ENCODE assay signal across 8 worm cellular contexts in the genomic region with DNA sequence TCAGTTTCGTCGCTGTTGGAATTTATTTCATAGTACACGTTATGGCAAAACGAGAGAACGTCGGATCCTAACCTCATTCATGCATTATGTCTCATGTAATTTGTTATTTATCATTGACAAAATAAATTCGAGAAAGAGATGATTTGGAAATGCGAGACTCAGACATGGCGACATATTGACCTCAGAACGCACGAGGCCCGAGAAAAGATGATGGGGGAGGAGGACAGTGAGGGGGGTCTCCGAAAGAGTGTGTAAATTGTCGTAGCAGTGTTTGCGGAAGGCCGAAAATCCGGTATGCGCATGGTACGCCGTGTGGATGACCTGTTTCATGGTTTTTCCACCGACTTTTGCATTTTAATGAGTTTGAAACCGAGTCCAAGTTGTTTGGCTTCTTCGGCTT.
TF ChIP-seq lines count a peak whose summit lies in the region.

No protein-coding gene starts in this region.

TF ChIP-seq in whole organism, L1 larva, 84 proteins besides CTCF, POLR2A, EP300 and RAD21 (continues in another document):
- TF ChIP-seq ceh-63 (GFP tag; optimal IDR thresholded peaks at IDR 0.05; lab: Kevin White, UChicago): no peak
- peak in 1 of 3 experiments; percentile 49 for TF ChIP-seq ceh-82 (tag; optimal IDR thresholded peaks at IDR 0.05; lab: Kevin White, UChicago)
- TF ChIP-seq C16A3.4 (tag; optimal IDR thresholded peaks at IDR 0.05; lab: Kevin White, UChicago): peak; percentile 43
- TF ChIP-seq lir-3 (tag; optimal IDR thresholded peaks at IDR 0.05; lab: Kevin White, UChicago; ENCODE audit: poor library complexity): peak; percentile 11
- TF ChIP-seq nhr-237 (tag; optimal IDR thresholded peaks at IDR 0.05; lab: Kevin White, UChicago): no peak
- no peak for TF ChIP-seq C34B4.2 (tag; optimal IDR thresholded peaks at IDR 0.05; lab: Kevin White, UChicago)
- no peak for TF ChIP-seq nhr-84 (tag; optimal IDR thresholded peaks at IDR 0.05; lab: Kevin White, UChicago)
- peak; percentile 88 for TF ChIP-seq F16B12.6 (tag; optimal IDR thresholded peaks at IDR 0.05; lab: Kevin White, UChicago)
- TF ChIP-seq hlh-17 (GFP tag; optimal IDR thresholded peaks at IDR 0.05; lab: Kevin White, UChicago; ENCODE audit: borderline replicate concordance): no peak
- peak; percentile 23 for TF ChIP-seq egl-13 (tag; optimal IDR thresholded peaks at IDR 0.05; lab: Kevin White, UChicago)

TF ChIP-seq in whole organism, L2 larva, 48 proteins besides CTCF, POLR2A, EP300 and RAD21 (continues in another document):
- TF ChIP-seq nhr-129 (tag; optimal IDR thresholded peaks at IDR 0.05; lab: Kevin White, UChicago): peak; percentile 57
- no peak for TF ChIP-seq blmp-1 (tag; optimal IDR thresholded peaks at IDR 0.05; lab: Kevin White, UChicago; ENCODE audit: insufficient read depth)
- TF ChIP-seq lin-13 (GFP tag; optimal IDR thresholded peaks at IDR 0.05; lab: Kevin White, UChicago): peak; percentile 16
- TF ChIP-seq sma-9 (GFP tag; optimal IDR thresholded peaks at IDR 0.05; lab: Kevin White, UChicago): peak; percentile 66
- no peak for TF ChIP-seq sma-9 (tag; optimal IDR thresholded peaks at IDR 0.05; lab: Kevin White, UChicago)
- TF ChIP-seq lin-11 (tag; optimal IDR thresholded peaks at IDR 0.05; lab: Kevin White, UChicago): peak; percentile 43
- peak; percentile 28 to 54 for TF ChIP-seq lsy-2 (tag; optimal IDR thresholded peaks at IDR 0.05; lab: Kevin White, UChicago)
- TF ChIP-seq unc-55 (GFP tag; optimal IDR thresholded peaks at IDR 0.05; lab: Kevin White, UChicago): peak; percentile 43
- TF ChIP-seq C34F6.9 (tag; optimal IDR thresholded peaks at IDR 0.05; lab: Kevin White, UChicago): peak; percentile 68
- TF ChIP-seq mdl-1 (tag; optimal IDR thresholded peaks at IDR 0.05; lab: Kevin White, UChicago): peak in 1 of 2 experiments; percentile 55

TF ChIP-seq in whole organism, L3 larva, 47 proteins besides CTCF, POLR2A, EP300 and RAD21 (continues in another document):
- TF ChIP-seq hmg-11 (tag; optimal IDR thresholded peaks at IDR 0.05; lab: Kevin White, UChicago) (peak; percentile 55), R02D3.7 (tag; optimal IDR thresholded peaks at IDR 0.05; lab: Kevin White, UChicago) (no peak), nhr-12 (tag; optimal IDR thresholded peaks at IDR 0.05; lab: Kevin White, UChicago) (no peak), nfya-1 (tag; optimal IDR thresholded peaks at IDR 0.05; lab: Kevin White, UChicago; ENCODE audit: insufficient read depth) (peak; percentile 52), tbx-2 (tag; optimal IDR thresholded peaks at IDR 0.05; lab: Kevin White, UChicago) (peak; percentile 11), ceh-16 (tag; optimal IDR thresholded peaks at IDR 0.05; lab: Kevin White, UChicago) (no peak), elt-2 (tag; optimal IDR thresholded peaks at IDR 0.05; lab: Kevin White, UChicago) (no peak), ceh-28 (tag; optimal IDR thresholded peaks at IDR 0.05; lab: Kevin White, UChicago) (no peak), nhr-23 (tag; optimal IDR thresholded peaks at IDR 0.05; lab: Kevin White, UChicago) (peak; percentile 80), egl-5 (tag; optimal IDR thresholded peaks at IDR 0.05; lab: Kevin White, UChicago) (peak; percentile 38), nhr-25 (tag; optimal IDR thresholded peaks at IDR 0.05; lab: Kevin White, UChicago) (peak; percentile 61)

TF ChIP-seq in whole organism, L4 larva, 104 proteins besides CTCF, POLR2A, EP300 and RAD21 (continues in another document):
- TF ChIP-seq saeg-2 (GFP tag; IDR thresholded peaks at IDR 0.05; lab: Robert Waterston, UW) (no peak), unc-39 (tag; optimal IDR thresholded peaks at IDR 0.05; lab: Kevin White, UChicago) (no peak), duxl-1 (tag; optimal IDR thresholded peaks at IDR 0.05; lab: Kevin White, UChicago; ENCODE audit: poor library complexity) (no peak), nhr-77 (tag; optimal IDR thresholded peaks at IDR 0.05; lab: Kevin White, UChicago) (no peak), arid-1 (GFP tag; conservative IDR thresholded peaks at IDR 0.05; lab: Robert Waterston, UW) (no peak), mes-2 (tag; optimal IDR thresholded peaks at IDR 0.05; lab: Kevin White, UChicago; ENCODE audit: poor library complexity, severe bottlenecking) (peak; percentile 58), ZK337.2 (GFP tag; IDR thresholded peaks at IDR 0.05; lab: Robert Waterston, UW) (no peak), mep-1 (tag; optimal IDR thresholded peaks at IDR 0.05; lab: Kevin White, UChicago) (peak; percentile 33), fkh-10 (GFP tag; optimal IDR thresholded peaks at IDR 0.05; lab: Kevin White, UChicago) (no peak), ces-1 (GFP tag; optimal IDR thresholded peaks at IDR 0.05; lab: Kevin White, UChicago) (no peak), hlh-11 (tag; optimal IDR thresholded peaks at IDR 0.05; lab: Kevin White, UChicago) (peak; percentile 4)

TF ChIP-seq in whole organism, early embryonic, 17 proteins besides CTCF, POLR2A, EP300 and RAD21:
- TF ChIP-seq flt-1 (GFP tag; IDR thresholded peaks at IDR 0.05; lab: Robert Waterston, UW) (peak; percentile 22; the same call in 1 of the 2 replicates), sea-1 (GFP tag; conservative IDR thresholded peaks at IDR 0.05; lab: Robert Waterston, UW) (0 out of 2 replicates have a peak, but pooled peaks have one; percentile 43), hmg-4 (GFP tag; optimal IDR thresholded peaks at IDR 0.05; lab: Kevin White, UChicago) (peak; percentile 37), tbx-11 (GFP tag; IDR thresholded peaks at IDR 0.05; lab: Robert Waterston, UW) (no peak), hnd-1 (tag; optimal IDR thresholded peaks at IDR 0.05; lab: Kevin White, UChicago) (no peak), hmbx-1 (tag; optimal IDR thresholded peaks at IDR 0.05; lab: Kevin White, UChicago) (no peak), aly-1 (tag; optimal IDR thresholded peaks at IDR 0.05; lab: Kevin White, UChicago) (peak; percentile 6), scrt-1 (GFP tag; IDR thresholded peaks at IDR 0.05; lab: Robert Waterston, UW) (no peak), pes-1 (GFP tag; IDR thresholded peaks at IDR 0.05; lab: Robert Waterston, UW) (no peak; the same call in 1 of the 2 replicates), F13C5.2 (tag; optimal IDR thresholded peaks at IDR 0.05; lab: Kevin White, UChicago) (peak; percentile 41), ama-1 (optimal IDR thresholded peaks at IDR 0.05; lab: Kevin White, UChicago) (no peak)

TF ChIP-seq in whole organism, late embryonic, 69 proteins besides CTCF, POLR2A, EP300 and RAD21 (continues in another document):
- TF ChIP-seq sdc-2 (tag; optimal IDR thresholded peaks at IDR 0.05; lab: Kevin White, UChicago) (peak; percentile 44), hlh-13 (GFP tag; optimal IDR thresholded peaks at IDR 0.05; lab: Kevin White, UChicago) (no peak), C08G9.2 (tag; optimal IDR thresholded peaks at IDR 0.05; lab: Kevin White, UChicago) (peak; percentile 9), unc-55 (GFP tag; optimal IDR thresholded peaks at IDR 0.05; lab: Kevin White, UChicago) (peak; percentile 68), pag-3 (tag; optimal IDR thresholded peaks at IDR 0.05; lab: Kevin White, UChicago; ENCODE audit: borderline replicate concordance) (no peak), unc-42 (tag; optimal IDR thresholded peaks at IDR 0.05; lab: Kevin White, UChicago) (peak; percentile 29), ceh-31 (tag; optimal IDR thresholded peaks at IDR 0.05; lab: Kevin White, UChicago) (peak; percentile 37), ceh-2 (tag; optimal IDR thresholded peaks at IDR 0.05; lab: Kevin White, UChicago) (peak; percentile 21), rnt-1 (tag; optimal IDR thresholded peaks at IDR 0.05; lab: Kevin White, UChicago) (peak; percentile 33), hlh-30 (tag; optimal IDR thresholded peaks at IDR 0.05; lab: Kevin White, UChicago; ENCODE audit: insufficient read depth) (peak; percentile 78), F13H6.1 (tag; optimal IDR thresholded peaks at IDR 0.05; lab: Kevin White, UChicago) (no peak), nfya-1 (tag; optimal IDR thresholded peaks at IDR 0.05; lab: Kevin White, UChicago) (peak; percentile 41)

TF ChIP-seq in whole organism, midembryonic, 9 proteins besides CTCF, POLR2A, EP300 and RAD21:
- TF ChIP-seq cog-1 (tag; optimal IDR thresholded peaks at IDR 0.05; lab: Kevin White, UChicago) (peak; percentile 70), flt-1 (GFP tag; IDR thresholded peaks at IDR 0.05; lab: Robert Waterston, UW) (peak; percentile 53; the same call in 1 of the 2 replicates), ztf-29 (GFP tag; IDR thresholded peaks at IDR 0.05; lab: Robert Waterston, UW) (no peak), klf-2 (GFP tag; conservative IDR thresholded peaks at IDR 0.05; lab: Robert Waterston, UW) (0 out of 2 replicates have a peak, but pooled peaks have one; percentile 5), tab-1 (GFP tag; IDR thresholded peaks at IDR 0.05; lab: Robert Waterston, UW) (peak; percentile 71; the same call in 1 of the 2 replicates), ztf-23 (GFP tag; IDR thresholded peaks at IDR 0.05; lab: Robert Waterston, UW) (no peak)

TF ChIP-seq in whole organism, mixed stage, embryonic, 35 proteins besides CTCF, POLR2A, EP300 and RAD21:
- TF ChIP-seq ces-1 (GFP tag; optimal IDR thresholded peaks at IDR 0.05; lab: Kevin White, UChicago): peak; percentile 58
- TF ChIP-seq cnd-1 (tag; optimal IDR thresholded peaks at IDR 0.05; lab: Kevin White, UChicago): peak; percentile 1
- TF ChIP-seq elt-3 (tag; optimal IDR thresholded peaks at IDR 0.05; lab: Kevin White, UChicago): peak; percentile 14
- no peak for TF ChIP-seq ztf-11 (tag; optimal IDR thresholded peaks at IDR 0.05; lab: Kevin White, UChicago)
- TF ChIP-seq mep-1 (tag; optimal IDR thresholded peaks at IDR 0.05; lab: Kevin White, UChicago): peak; percentile 37
- TF ChIP-seq sptf-1 (tag; optimal IDR thresholded peaks at IDR 0.05; lab: Kevin White, UChicago): peak; percentile 43
- TF ChIP-seq ham-2 (GFP tag; optimal IDR thresholded peaks at IDR 0.05; lab: Kevin White, UChicago): no peak
- TF ChIP-seq mls-2 (tag; optimal IDR thresholded peaks at IDR 0.05; lab: Kevin White, UChicago): peak; percentile 37
- TF ChIP-seq lsy-2 (tag; optimal IDR thresholded peaks at IDR 0.05; lab: Kevin White, UChicago): peak; percentile 53
- peak; percentile 60 for TF ChIP-seq unc-62 (GFP tag; optimal IDR thresholded peaks at IDR 0.05; lab: Kevin White, UChicago)
- TF ChIP-seq pha-4 (tag; optimal IDR thresholded peaks at IDR 0.05; lab: Kevin White, UChicago): peak; percentile 73
- TF ChIP-seq unc-120 (tag; optimal IDR thresholded peaks at IDR 0.05; lab: Kevin White, UChicago; ENCODE audit: poor library complexity, severe bottlenecking): peak; percentile 44
- TF ChIP-seq mab-5 (tag; optimal IDR thresholded peaks at IDR 0.05; lab: Kevin White, UChicago): no peak
- no peak for TF ChIP-seq tbx-8 (GFP tag; optimal IDR thresholded peaks at IDR 0.05; lab: Kevin White, UChicago)
